Worm (Caenorhabditis elegans) whole organism, early embryonic: Measurements from ENCODE around the gene spe-51.
A peak's percentile ranks its signal among the peaks of the same experiment; 100 is the strongest.
"Not testable (repeated sequence)": the region's sequence is repeated elsewhere in the genome, so short reads cannot be mapped to it uniquely, and the experiment has no call there.

Experiments
- B0310.2 ChIP-seq: sonication (generic microtip); optimal IDR thresholded peaks from 2 replicates; lab custom pipeline; 2016; ENCODE audit warnings: mild to moderate bottlenecking, missing genetic modification characterization, missing compliant biosample characterization
- F13C5.2 ChIP-seq: sonication (generic microtip); optimal IDR thresholded peaks from 2 replicates; lab custom pipeline; 2017; ENCODE audit warnings: mild to moderate bottlenecking, missing genetic modification characterization, inconsistent platforms, missing compliant biosample characterization
- aly-1 ChIP-seq: sonication (generic microtip); optimal IDR thresholded peaks from 2 replicates; lab custom pipeline; 2016; ENCODE audit warnings: missing genetic modification characterization, missing compliant biosample characterization
- ama-1 ChIP-seq: fragments of 150-350 bp; optimal IDR thresholded peaks from 2 replicates; lab custom pipeline; 2014
- ceh-13 ChIP-seq: fragments of 200-800 bp; sonication (Bioruptor generic); optimal IDR thresholded peaks from 2 replicates; lab custom pipeline; 2018; ENCODE audit warnings: mild to moderate bottlenecking, missing genetic modification characterization, missing compliant biosample characterization
- ceh-36 ChIP-seq: sonication (generic microtip); optimal IDR thresholded peaks from 2 replicates; lab custom pipeline; 2016; ENCODE audit warnings: missing genetic modification characterization, inconsistent platforms, missing compliant biosample characterization
- ets-7 ChIP-seq: sonication (generic microtip); optimal IDR thresholded peaks from 2 replicates; lab custom pipeline; 2016; ENCODE audit warnings: missing genotype, missing genetic modification characterization, missing compliant biosample characterization
- flt-1 ChIP-seq: fragments of 200-800 bp; sonication (Bioruptor generic); IDR thresholded peaks from 2 replicates; pipeline ENCODE4 v1.3.6; 2022; ENCODE audit warnings: missing genetic modification characterization, missing compliant biosample characterization
- hmbx-1 ChIP-seq: sonication (generic microtip); optimal IDR thresholded peaks from 2 replicates; lab custom pipeline; 2016; ENCODE audit warnings: mild to moderate bottlenecking, missing genetic modification characterization, missing compliant biosample characterization
- hmg-4 ChIP-seq: fragments of 200-800 bp; sonication (Bioruptor generic); optimal IDR thresholded peaks from 2 replicates; lab custom pipeline; 2018; ENCODE audit warnings: mild to moderate bottlenecking, missing genetic modification characterization, missing compliant biosample characterization
- hnd-1 ChIP-seq: sonication (generic microtip); optimal IDR thresholded peaks from 2 replicates; lab custom pipeline; 2016; ENCODE audit warnings: missing genetic modification characterization, missing compliant biosample characterization
- pes-1 ChIP-seq: fragments of 200-800 bp; sonication (Bioruptor generic); IDR thresholded peaks from 2 replicates; pipeline ENCODE4 v1.3.6; 2022; ENCODE audit warnings: missing genetic modification reagents, missing genetic modification characterization, missing compliant biosample characterization
- scrt-1 ChIP-seq: fragments of 200-800 bp; sonication (Bioruptor generic); IDR thresholded peaks from 2 replicates; pipeline ENCODE4 v1.3.6; 2022; ENCODE audit warnings: missing genetic modification characterization, missing compliant biosample characterization
- sea-1 ChIP-seq: fragments of 200-800 bp; sonication (Bioruptor generic); conservative IDR thresholded peaks from 2 replicates; pipeline ENCODE4 v1.3.6; 2022; ENCODE audit warnings: missing genetic modification characterization, missing compliant biosample characterization
- tbx-11 ChIP-seq: fragments of 200-800 bp; sonication (Bioruptor generic); IDR thresholded peaks from 2 replicates; pipeline ENCODE4 v1.3.6; 2022; ENCODE audit warnings: missing genetic modification characterization, missing compliant biosample characterization
- tbx-37 ChIP-seq: fragments of 200-800 bp; sonication (Bioruptor generic); conservative IDR thresholded peaks from 2 replicates; pipeline ENCODE4 v1.3.6; 2022; ENCODE audit warnings: missing genetic modification reagents, missing genetic modification characterization, missing compliant biosample characterization
- tra-4 ChIP-seq: sonication (generic microtip); optimal IDR thresholded peaks from 2 replicates; lab custom pipeline; 2017; ENCODE audit warnings: missing genetic modification characterization, missing compliant biosample characterization

spe-51 gene

DNA sequence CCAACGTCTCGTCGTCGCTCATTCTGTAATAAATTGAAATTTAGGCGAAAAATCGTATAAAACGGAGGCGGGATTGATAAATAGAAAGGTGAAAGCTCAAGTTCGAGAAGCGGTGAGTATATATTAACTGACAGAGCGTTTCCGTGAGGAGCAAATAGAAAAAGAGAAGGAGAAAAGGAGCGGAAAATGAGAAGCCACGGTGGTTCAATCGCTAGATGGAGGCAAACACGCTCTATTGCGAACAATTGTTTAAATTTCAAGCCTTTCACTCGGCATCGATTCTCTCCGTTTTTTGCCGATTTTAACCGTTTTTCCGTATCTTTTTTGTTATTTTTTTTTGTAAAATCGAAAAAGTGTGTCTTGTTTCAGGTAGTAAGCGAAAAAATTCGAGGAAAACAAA is 23.2 kb downstream of the spe-51 start, which contains the start of gene miro-1:
TSS of gene miro-1 (minus strand) at position 23 of the 400 bp plus-strand sequence.
- TF ChIP-seq ama-1 (lab: Kevin White, UChicago); ceh-36 (tag; lab: Kevin White, UChicago); hmbx-1 (tag; lab: Kevin White, UChicago): not testable (repeated sequence)

DNA sequence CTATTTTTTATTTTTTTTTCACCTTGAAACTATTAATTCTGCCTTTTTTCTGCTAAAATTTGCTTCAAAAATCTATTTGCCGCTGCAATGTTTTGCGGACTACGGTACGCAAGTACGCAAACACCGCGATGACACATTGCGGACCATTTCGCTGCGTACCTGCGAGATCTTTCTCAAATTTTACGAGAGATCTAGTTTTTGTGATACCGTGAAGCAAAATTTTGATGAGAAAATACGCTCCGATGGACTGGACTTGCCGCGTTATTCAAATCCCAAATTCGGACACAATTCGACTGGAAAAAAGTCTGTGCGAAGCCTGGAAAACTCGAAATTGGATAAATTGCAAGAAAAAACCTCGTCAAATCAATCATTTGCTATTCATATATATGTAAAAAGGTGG is 28.0 kb downstream of the spe-51 start:
- peak; percentile 22; the same call in 1 of the 2 replicates for TF ChIP-seq pes-1 (GFP tag; lab: Robert Waterston, UW)

DNA sequence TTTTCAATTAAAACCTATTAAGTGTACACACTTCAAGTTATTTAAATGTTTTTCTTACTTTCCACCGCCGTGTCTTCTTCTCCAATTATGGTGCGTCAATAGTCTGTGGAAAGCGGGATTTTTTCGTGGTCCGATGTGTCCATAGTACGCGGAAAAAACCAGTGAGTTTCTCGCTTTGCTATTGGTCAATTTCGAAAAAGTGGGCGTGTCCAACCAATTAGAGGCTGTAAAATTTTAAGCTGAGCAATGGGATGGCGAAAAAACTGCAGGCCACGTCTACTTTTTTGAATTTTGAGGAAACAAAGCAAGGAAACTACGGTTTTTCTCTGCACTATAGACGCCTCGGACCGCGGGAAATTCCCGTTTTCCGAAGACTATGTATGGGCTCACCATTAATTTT is 31.1 kb downstream of the spe-51 start:
- TF ChIP-seq flt-1 (no peak), hmg-4 (no peak), hmbx-1 (tag; lab: Kevin White, UChicago) (no peak), tbx-37 (no peak), scrt-1 (no peak), tbx-11 (GFP tag; lab: Robert Waterston, UW) (no peak), F13C5.2 (tag; lab: Kevin White, UChicago) (no peak), ama-1 (lab: Kevin White, UChicago) (no peak), ceh-13 (GFP tag; lab: Kevin White, UChicago) (no peak), ceh-36 (tag; lab: Kevin White, UChicago) (no peak), aly-1 (no peak), hnd-1 (tag; lab: Kevin White, UChicago) (no peak), pes-1 (GFP tag; lab: Robert Waterston, UW) (no peak), tra-4 (tag; lab: Kevin White, UChicago) (no peak), B0310.2 (no peak)

DNA sequence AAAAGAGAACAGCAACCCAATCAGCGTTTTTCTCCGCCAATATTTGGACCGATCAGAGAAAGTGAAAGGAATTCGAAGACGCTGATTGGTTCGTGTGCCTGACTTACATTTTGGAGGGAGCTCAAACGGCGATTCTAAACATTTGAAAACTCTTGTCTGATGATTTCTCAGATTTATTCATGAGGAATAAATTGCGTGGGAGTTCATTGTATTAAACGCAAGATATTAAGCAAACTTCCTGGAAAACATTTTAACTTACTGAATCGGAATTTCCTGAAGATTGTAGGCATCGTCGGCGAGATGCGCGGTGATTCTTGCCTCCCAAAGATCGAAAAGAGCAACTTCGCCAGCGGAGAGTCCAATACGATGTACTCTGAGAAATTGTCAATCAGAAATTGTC is 32.0 kb downstream of the spe-51 start, which contains the start of gene K08F11.1:
TSS of gene K08F11.1 (plus strand) at position 301 of the 400 bp plus-strand sequence.
- TF ChIP-seq tra-4 (tag; lab: Kevin White, UChicago) (no peak), pes-1 (GFP tag; lab: Robert Waterston, UW) (no peak), flt-1 (no peak), tbx-37 (no peak), ets-7 (tag; lab: Kevin White, UChicago) (no peak), hmg-4 (no peak), hnd-1 (tag; lab: Kevin White, UChicago) (no peak), aly-1 (no peak), B0310.2 (no peak), sea-1 (no peak), F13C5.2 (tag; lab: Kevin White, UChicago) (no peak), scrt-1 (no peak), ama-1 (lab: Kevin White, UChicago) (no peak), ceh-36 (tag; lab: Kevin White, UChicago) (no peak), hmbx-1 (tag; lab: Kevin White, UChicago) (no peak)

DNA sequence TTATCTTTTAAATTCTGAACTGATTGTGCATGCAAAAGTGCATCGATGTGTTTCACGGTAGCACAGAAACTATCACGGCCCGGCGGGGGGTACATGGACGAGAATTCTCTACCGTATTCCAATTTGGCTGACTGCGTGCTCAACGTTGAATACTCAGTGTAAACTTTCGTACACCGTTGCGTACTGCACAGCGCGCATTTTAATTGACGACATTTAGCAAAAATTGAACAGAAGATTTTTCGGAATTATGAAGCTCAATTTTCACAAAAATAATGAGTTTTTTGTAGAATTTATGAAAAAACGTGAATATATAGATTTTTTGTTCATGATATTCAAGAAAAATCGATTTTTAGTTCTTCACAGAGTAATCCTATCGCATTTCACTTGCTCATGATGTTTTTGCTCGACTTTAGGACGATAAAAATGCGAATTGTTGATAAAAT is 32.9 kb downstream of the spe-51 start:
- TF ChIP-seq flt-1 (0 out of 2 replicates have a peak, but pooled peaks have one; percentile 38), pes-1 (GFP tag; lab: Robert Waterston, UW) (peak; percentile 72), sea-1 (0 out of 2 replicates have a peak, but pooled peaks have one; percentile 50), tbx-37 (peak; percentile 67; the same call in 1 of the 2 replicates), scrt-1 (peak; percentile 74)

DNA sequence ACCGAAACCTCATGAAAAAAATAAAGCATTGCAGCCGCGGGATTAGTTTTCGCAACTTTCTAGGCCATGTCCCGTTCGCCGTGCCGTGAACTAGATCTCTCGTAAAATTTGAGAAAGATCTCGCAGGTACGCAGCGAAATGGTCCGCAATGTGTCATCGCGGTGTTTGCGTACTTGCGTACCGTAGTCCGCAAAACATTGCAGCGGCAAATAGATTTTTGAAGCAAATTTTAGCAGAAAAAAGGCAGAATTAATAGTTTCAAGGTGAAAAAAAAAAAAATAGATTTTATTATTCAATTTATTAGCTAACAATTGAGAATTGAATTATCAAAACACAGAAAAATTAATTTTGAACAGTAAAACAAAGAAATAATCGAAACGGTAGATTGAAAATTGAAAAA is 35.4 kb downstream of the spe-51 start:
- TF ChIP-seq sea-1 (peak; percentile 67; the same call in 1 of the 2 replicates), tbx-37 (peak; percentile 56; the same call in 1 of the 2 replicates), tbx-11 (GFP tag; lab: Robert Waterston, UW) (0 out of 2 replicates have a peak, but pooled peaks have one; percentile 50), scrt-1 (peak; percentile 51; the same call in 1 of the 2 replicates), pes-1 (GFP tag; lab: Robert Waterston, UW) (peak; percentile 73), F13C5.2 (tag; lab: Kevin White, UChicago) (peak; percentile 3)

DNA sequence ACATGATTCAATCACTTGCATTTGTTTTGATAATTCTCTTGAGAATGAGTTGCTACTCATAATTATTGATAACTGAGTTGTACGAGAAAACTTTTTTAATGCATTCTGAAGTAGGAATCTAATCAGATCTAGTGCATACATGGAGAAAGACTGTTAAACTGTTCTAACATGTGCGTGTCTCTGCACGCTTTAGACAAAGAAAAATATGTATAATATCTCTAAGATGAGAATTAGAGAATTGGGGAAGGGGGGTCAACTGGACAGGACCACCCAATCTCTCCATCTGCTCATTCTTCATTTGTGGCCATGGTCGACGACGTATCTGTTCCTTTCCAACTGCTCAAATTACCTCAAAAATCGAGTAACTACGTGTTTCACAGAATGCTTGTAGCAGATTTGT is 44.7 kb downstream of the spe-51 start, which contains the start of gene fbxb-78:
TSS of gene fbxb-78 (plus strand) at position 301 of the 400 bp plus-strand sequence.
- TF ChIP-seq F13C5.2 (tag; lab: Kevin White, UChicago) (no peak), pes-1 (GFP tag; lab: Robert Waterston, UW) (no peak), hmbx-1 (tag; lab: Kevin White, UChicago) (no peak), hnd-1 (tag; lab: Kevin White, UChicago) (no peak), ets-7 (tag; lab: Kevin White, UChicago) (no peak), flt-1 (no peak), scrt-1 (no peak), ceh-36 (tag; lab: Kevin White, UChicago) (no peak), tra-4 (tag; lab: Kevin White, UChicago) (no peak), aly-1 (no peak)

DNA sequence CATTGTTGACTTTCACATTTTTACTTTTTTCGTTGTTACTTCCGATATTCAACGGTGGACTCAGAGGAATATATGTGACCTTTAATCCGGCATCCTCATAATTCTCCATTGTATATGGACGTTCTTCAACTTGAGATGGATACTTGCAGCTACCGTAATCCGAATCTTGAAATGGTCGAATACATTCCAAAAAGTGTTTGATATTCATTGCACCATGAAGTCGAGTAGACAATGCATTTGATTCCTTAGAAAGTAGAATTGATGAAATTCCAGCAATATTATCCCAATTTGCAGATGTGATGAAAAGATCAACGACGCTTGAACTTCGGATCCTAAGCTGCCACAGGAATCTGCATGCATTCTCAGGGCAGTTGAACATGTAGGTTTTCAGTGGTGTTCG is 49.9 kb downstream of the spe-51 start:
- TF ChIP-seq tbx-37 = no peak
- no peak for TF ChIP-seq hmg-4
- no peak for TF ChIP-seq tra-4 (tag; lab: Kevin White, UChicago)
- no peak for TF ChIP-seq scrt-1
- TF ChIP-seq flt-1 = no peak
- no peak for TF ChIP-seq ets-7 (tag; lab: Kevin White, UChicago)
- no peak for TF ChIP-seq ceh-13 (GFP tag; lab: Kevin White, UChicago)
- no peak for TF ChIP-seq aly-1

DNA sequence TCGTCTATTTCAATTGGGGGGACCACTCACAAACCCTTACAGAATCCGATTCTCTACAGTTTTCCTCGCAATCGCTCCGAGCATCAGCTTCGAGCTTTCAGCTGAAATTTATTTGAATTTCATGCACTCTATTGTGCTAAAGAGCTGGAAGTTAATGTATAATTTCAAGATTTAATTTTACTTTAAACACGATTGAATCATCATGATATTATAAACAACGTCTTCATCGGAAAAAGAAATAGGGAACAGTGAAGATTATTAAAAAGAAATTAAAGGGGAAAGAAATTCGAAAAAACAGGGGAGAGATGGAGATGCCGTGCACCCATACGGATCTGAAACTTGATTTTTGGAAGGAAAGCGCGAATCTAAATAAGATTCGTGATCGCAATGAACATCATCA is 51.6 kb downstream of the spe-51 start, which contains the start of gene hoe-1:
TSS of gene hoe-1 (minus strand) at position 101 of the 400 bp plus-strand sequence.
- no peak for TF ChIP-seq aly-1
- TF ChIP-seq tbx-11 (GFP tag; lab: Robert Waterston, UW) = no peak
- no peak for TF ChIP-seq ets-7 (tag; lab: Kevin White, UChicago)
- TF ChIP-seq sea-1 = no peak
- TF ChIP-seq flt-1 = no peak
